Worm (Caenorhabditis elegans): ENCODE measurements around the gene zig-5.

DNA sequence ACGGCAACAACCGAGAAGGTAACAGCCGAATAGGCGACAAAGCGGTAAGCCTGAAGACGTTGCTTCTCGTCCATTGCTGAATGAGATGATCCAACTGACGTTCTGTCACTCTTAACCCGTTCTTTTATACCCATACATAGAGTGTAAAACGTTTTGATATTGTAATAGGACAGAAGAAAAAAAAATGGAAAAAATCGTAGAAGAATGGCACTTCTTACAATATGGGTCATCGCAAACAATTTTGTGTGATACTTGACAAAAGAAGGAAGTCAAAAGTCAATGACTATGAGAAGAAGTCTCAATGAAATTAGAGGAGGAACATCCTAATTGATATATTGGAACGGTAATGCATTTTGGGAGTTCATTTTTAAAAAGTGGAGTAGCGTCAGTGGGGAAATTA lies 29.8 kb upstream of the zig-5 start, which contains the start of gene col-92:
- TF ChIP-seq zag-1 (tag; optimal IDR thresholded peaks at IDR 0.05) (no peak), sox-4 (tag; optimal IDR thresholded peaks at IDR 0.05) (no peak), jun-1 (tag; optimal IDR thresholded peaks at IDR 0.05) (no peak), fos-1 (tag; optimal IDR thresholded peaks at IDR 0.05) (no peak), tbx-2 (tag; optimal IDR thresholded peaks at IDR 0.05) (no peak), nhr-47 (tag; optimal IDR thresholded peaks at IDR 0.05) (no peak), ceh-82 (tag; optimal IDR thresholded peaks at IDR 0.05) (no peak), lsy-2 (tag; optimal IDR thresholded peaks at IDR 0.05) (no peak), ama-1 (optimal IDR thresholded peaks at IDR 0.05) (no peak)
